Fruit fly (Drosophila melanogaster): Measurements from ENCODE around the gene Ucp4B.

Gene Ucp4B

dm6 chr2L:5997609-5998229 is 28.1 kb downstream of the Ucp4B start (continued):
- no peak for TF ChIP-seq CG15073 (GFP tag; optimal IDR thresholded peaks at IDR 0.05)
- TF ChIP-seq tio (GFP tag; optimal IDR thresholded peaks at IDR 0.05), result no peak
- no peak for TF ChIP-seq CG13287 (GFP tag; IDR thresholded peaks at IDR 0.05; ENCODE audit: partially characterized antibody)
- peak; percentile 66 for TF ChIP-seq CG15514 (GFP tag; optimal IDR thresholded peaks at IDR 0.05)
- TF ChIP-seq CG32767 (GFP tag; IDR thresholded peaks at IDR 0.05), result peak; percentile 52
- no peak for TF ChIP-seq CG11398 (GFP tag; optimal IDR thresholded peaks at IDR 0.05)
- peak; percentile 67 for TF ChIP-seq CG9727 (GFP tag; optimal IDR thresholded peaks at IDR 0.05)
- peak; percentile 59 for TF ChIP-seq vvl (GFP tag; IDR thresholded peaks at IDR 0.05)
- TF ChIP-seq Dip3 (GFP tag; optimal IDR thresholded peaks at IDR 0.05), result peak; percentile 14
- no peak for TF ChIP-seq CG1647 (GFP tag; optimal IDR thresholded peaks at IDR 0.05)
- TF ChIP-seq psq (GFP tag; optimal IDR thresholded peaks at IDR 0.05), result no peak
- TF ChIP-seq nerfin-2 (GFP tag; IDR thresholded peaks at IDR 0.05; ENCODE audit: partially characterized antibody), result no peak
- TF ChIP-seq CG11247 (GFP tag; IDR thresholded peaks at IDR 0.05), result no peak
- no peak for TF ChIP-seq hkb (optimal IDR thresholded peaks at IDR 0.05)
- TF ChIP-seq hkb (GFP tag; IDR thresholded peaks at IDR 0.05), result peak; percentile 71
- no peak for TF ChIP-seq Neu2 (GFP tag; optimal IDR thresholded peaks at IDR 0.05; ENCODE audit: borderline replicate concordance)
- TF ChIP-seq sens (GFP tag), result peak; percentile 81
- TF ChIP-seq CG11093 (GFP tag; IDR thresholded peaks at IDR 0.05), result no peak
- TF ChIP-seq GATAe (GFP tag; conservative IDR thresholded peaks at IDR 0.05), result no peak
- TF ChIP-seq CG15269 (tag; optimal IDR thresholded peaks at IDR 0.05), result no peak
- peak; percentile 44 for TF ChIP-seq Ets65A (GFP tag)
- peak; percentile 59 for TF ChIP-seq CG4707 (GFP tag; optimal IDR thresholded peaks at IDR 0.05)
- no peak for TF ChIP-seq MBD-R2 (GFP tag; IDR thresholded peaks at IDR 0.05)
- TF ChIP-seq CG13894 (tag; optimal IDR thresholded peaks at IDR 0.05), result peak; percentile 42
- no peak for TF ChIP-seq CG14860 (GFP tag; IDR thresholded peaks at IDR 0.05; ENCODE audit: partially characterized antibody)
- TF ChIP-seq pho (GFP tag; optimal IDR thresholded peaks at IDR 0.05), result no peak
- no peak for TF ChIP-seq chinmo (GFP tag; IDR thresholded peaks at IDR 0.05; ENCODE audit: partially characterized antibody)
- TF ChIP-seq trem (tag; optimal IDR thresholded peaks at IDR 0.05), result peak; percentile 21
- no peak for TF ChIP-seq Poxn (GFP tag; IDR thresholded peaks at IDR 0.05)
- no peak for TF ChIP-seq CG34422 (GFP tag; IDR thresholded peaks at IDR 0.05)
- TF ChIP-seq caup (GFP tag; optimal IDR thresholded peaks at IDR 0.05; ENCODE audit: severe bottlenecking), result peak; percentile 87
- TF ChIP-seq PHDP (tag; optimal IDR thresholded peaks at IDR 0.05), result peak; percentile 47
- TF ChIP-seq gsb-n (tag; optimal IDR thresholded peaks at IDR 0.05), result peak; percentile 53
- TF ChIP-seq Usf (GFP tag; optimal IDR thresholded peaks at IDR 0.05), result no peak
- TF ChIP-seq E2f1 (GFP tag; IDR thresholded peaks at IDR 0.05), result no peak
- TF ChIP-seq CG1603 (tag; optimal IDR thresholded peaks at IDR 0.05), result no peak
- peak; percentile 27 for TF ChIP-seq CG9797 (GFP tag; optimal IDR thresholded peaks at IDR 0.05)
- TF ChIP-seq CG6854 (GFP tag; optimal IDR thresholded peaks at IDR 0.05), result peak; percentile 67
- TF ChIP-seq Atf3 (GFP tag; optimal IDR thresholded peaks at IDR 0.05), result no peak
- TF ChIP-seq Dp (GFP tag; optimal IDR thresholded peaks at IDR 0.05), result no peak
- peak; percentile 68 for TF ChIP-seq HLHmδ (GFP tag; optimal IDR thresholded peaks at IDR 0.05)
- TF ChIP-seq fd96Cb (tag; optimal IDR thresholded peaks at IDR 0.05), result peak; percentile 10
- no peak for TF ChIP-seq cwo (GFP tag; optimal IDR thresholded peaks at IDR 0.05)
- peak; percentile 51 for TF ChIP-seq CG14710 (tag; optimal IDR thresholded peaks at IDR 0.05)
- TF ChIP-seq tin (GFP tag; optimal IDR thresholded peaks at IDR 0.05), result no peak
- TF ChIP-seq CG9817 (tag; optimal IDR thresholded peaks at IDR 0.05), result no peak
- peak; percentile 72 for TF ChIP-seq MTF-1 (GFP tag; optimal IDR thresholded peaks at IDR 0.05; ENCODE audit: borderline replicate concordance)
- no peak for TF ChIP-seq Mad (GFP tag; optimal IDR thresholded peaks at IDR 0.05)
- TF ChIP-seq H15 (GFP tag; IDR thresholded peaks at IDR 0.05), result no peak
- TF ChIP-seq crp (GFP tag; optimal IDR thresholded peaks at IDR 0.05), result peak in 1 of 2 experiments; percentile 32

All from whole organism, embryonic.